Fruit fly (Drosophila melanogaster) Kc167 (cell line): ENCODE results near the gene vrs.
"Not testable (repeated sequence)": the region's sequence is repeated elsewhere in the genome, so short reads cannot be mapped to it uniquely, and the experiment has no call there.

Experiments used
- Myc ChIP-seq: fragments of >200 bp; optimal IDR thresholded peaks from 2 replicates; lab custom pipeline; 2017; ENCODE audit warnings: missing external identifiers
- Sin3A ChIP-seq: fragments of >200 bp; optimal IDR thresholded peaks from 2 replicates; lab custom pipeline; 2018; ENCODE audit warnings: missing external identifiers
- insv ChIP-seq: fragments of >200 bp; optimal IDR thresholded peaks from 3 replicates; lab custom pipeline; 2018; ENCODE audit warnings: missing external identifiers
- psq ChIP-seq: fragments of >200 bp; optimal IDR thresholded peaks from 2 replicates; lab custom pipeline; 2017; ENCODE audit warnings: missing external identifiers
- ttk ChIP-seq: sonication (Bioruptor generic); optimal IDR thresholded peaks from 2 replicates; lab custom pipeline; 2017; ENCODE audit warnings: missing external identifiers

vrs gene

DNA sequence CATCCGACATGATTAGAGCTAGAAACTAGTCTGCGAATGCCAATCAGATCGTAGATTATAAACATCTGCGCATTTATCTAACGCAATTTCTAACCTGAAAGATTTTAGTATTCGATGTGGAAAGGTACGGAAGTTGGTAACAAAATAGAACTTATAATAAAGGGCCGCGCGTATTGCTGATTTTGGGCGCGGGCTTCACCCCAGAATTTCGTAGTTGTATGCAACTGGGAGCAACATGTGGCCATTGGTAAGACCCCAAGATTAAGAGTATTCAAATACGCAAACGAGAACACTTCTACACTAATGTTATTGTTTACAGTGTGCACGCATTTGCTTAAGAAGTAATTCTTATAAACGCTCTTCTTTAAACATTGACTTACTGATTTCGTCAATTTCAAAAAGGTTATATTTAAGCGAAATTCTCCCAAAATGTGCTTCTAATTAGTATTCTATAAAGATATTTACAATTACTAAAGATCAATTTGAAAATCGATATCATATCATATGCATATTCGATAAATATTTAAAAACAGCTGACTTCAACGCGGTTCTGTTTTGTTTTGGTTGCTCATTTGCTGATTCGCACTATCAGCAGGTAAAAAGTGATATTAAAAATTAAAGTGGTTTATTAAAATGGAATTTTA is 12.5 kb downstream of the vrs start, which contains the start of the genes CG5961 and Polr3C:
Gene CG5961, minus strand, starts transcription at position 416 of the 644 bp plus-strand sequence.
Gene Polr3C, plus strand, starts transcription at position 536 of the 644 bp plus-strand sequence.
- TF ChIP-seq ttk (lab: Kevin White, UChicago) (no peak), psq (lab: Kevin White, UChicago) (peak; percentile 69), Sin3A (lab: Kevin White, UChicago) (no peak)

DNA sequence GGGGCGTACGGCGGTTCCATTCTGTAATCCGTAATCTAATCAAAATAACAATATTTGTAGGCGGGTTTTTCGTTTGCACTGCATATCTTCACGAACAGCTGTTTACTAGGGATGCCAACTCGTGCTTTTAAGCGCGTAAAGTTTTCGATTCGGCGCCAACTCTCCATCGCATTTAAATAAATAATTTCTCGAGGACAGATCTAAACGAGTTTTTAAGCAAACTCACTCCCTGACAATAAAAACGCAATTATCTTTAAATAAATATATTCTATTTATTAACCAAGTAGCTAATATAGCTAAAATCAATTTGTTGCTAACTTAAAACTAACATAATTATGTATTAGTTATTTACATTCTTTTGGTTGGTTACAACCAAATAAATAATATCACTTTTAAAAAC is 17.7 kb downstream of the vrs start, which contains the start of gene CG5608:
Gene CG5608, minus strand, starts transcription at position 101 of the 400 bp plus-strand sequence.
- TF ChIP-seq psq, ttk, Myc (lab: Kevin White, UChicago): not testable (repeated sequence)

DNA sequence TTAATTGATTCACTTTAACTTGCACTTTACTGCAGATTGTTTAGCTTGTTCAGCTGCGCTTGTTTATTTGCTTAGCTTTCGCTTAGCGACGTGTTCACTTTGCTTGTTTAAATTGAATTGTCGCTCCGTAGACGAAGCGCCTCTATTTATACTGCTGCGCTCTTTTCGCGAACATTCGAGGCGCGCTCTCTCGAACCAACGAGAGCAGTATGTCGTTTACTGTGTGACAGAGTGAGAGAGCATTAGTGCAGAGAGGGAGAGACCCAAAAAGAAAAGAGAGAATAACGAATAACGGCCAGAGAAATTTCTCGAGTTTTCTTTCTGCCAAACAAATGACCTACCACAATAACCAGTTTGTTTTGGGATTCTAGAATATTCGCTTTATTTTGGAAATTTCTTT is 20.2 kb downstream of the vrs start, which contains the start of gene Hsp70Ba:
Gene Hsp70Ba, minus strand, starts transcription at position 102 of the 400 bp plus-strand sequence.
- TF ChIP-seq psq, Myc, insv (lab: Kevin White, UChicago): not testable (repeated sequence)
